Fruit fly (Drosophila melanogaster) whole organism, embryonic: ENCODE data around the gene LanB1.

Experiments
- Aef1 ChIP-seq: fragments of 200-800 bp; sonication (Bioruptor generic); IDR thresholded peaks from 3 replicates; pipeline ENCODE4 v1.3.6; 2022; ENCODE audit warnings: missing biosample characterization, missing genetic modification characterization
- Awh ChIP-seq: fragments of 200-800 bp; sonication (Bioruptor generic); IDR thresholded peaks from 2 replicates; pipeline ENCODE4, ENCODE4 v1.3.6; 2022; ENCODE audit warnings: missing biosample characterization, missing genetic modification characterization
- CG10274 ChIP-seq: fragments of 200-800 bp; sonication (Bioruptor generic); optimal IDR thresholded peaks from 3 replicates; lab custom pipeline; 2017; ENCODE audit warnings: missing biosample characterization, mild to moderate bottlenecking, missing genetic modification characterization
- CG11398 ChIP-seq: fragments of 200-800 bp; sonication (Bioruptor generic); optimal IDR thresholded peaks from 2 replicates; lab custom pipeline; 2016; ENCODE audit warnings: missing biosample characterization, missing genetic modification characterization
- CG1233 ChIP-seq: fragments of 200-800 bp; sonication (Bioruptor generic); optimal IDR thresholded peaks from 4 replicates; lab custom pipeline; 2018; ENCODE audit warnings: missing biosample characterization, mild to moderate bottlenecking, missing genetic modification characterization
- CG13287 ChIP-seq: fragments of 200-800 bp; sonication (Bioruptor generic); IDR thresholded peaks from 2 replicates; pipeline ENCODE4 v1.3.6; 2022; ENCODE audit warnings: missing biosample characterization, missing genetic modification characterization; ENCODE audit not compliant: partially characterized antibody
- CG14710 ChIP-seq: fragments of 200-800 bp; sonication (Bioruptor generic); optimal IDR thresholded peaks from 3 replicates; lab custom pipeline; 2019; ENCODE audit warnings: missing biosample characterization, mild to moderate bottlenecking, missing genetic modification characterization, moderate library complexity
- CG32772 ChIP-seq: fragments of 200-800 bp; sonication (Bioruptor generic); IDR thresholded peaks from 2 replicates; pipeline ENCODE4 v1.3.6; 2022; ENCODE audit warnings: missing biosample characterization, missing genetic modification characterization
- CG34224 ChIP-seq: fragments of 200-800 bp; sonication (Bioruptor generic); IDR thresholded peaks from 3 replicates; pipeline ENCODE4 v1.3.6; 2022; ENCODE audit warnings: missing biosample characterization, missing genetic modification characterization; ENCODE audit not compliant: partially characterized antibody
- CG4404 ChIP-seq: fragments of 200-800 bp; sonication (Bioruptor generic); IDR thresholded peaks from 2 replicates; pipeline ENCODE4 v1.3.6; 2022; ENCODE audit warnings: missing biosample characterization, missing genetic modification characterization
- CG4854 ChIP-seq: fragments of 200-800 bp; sonication (Bioruptor generic); optimal IDR thresholded peaks from 2 replicates; lab custom pipeline; 2016; ENCODE audit warnings: missing biosample characterization, missing genetic modification characterization, inconsistent platforms
- CG6175 ChIP-seq: fragments of 200-800 bp; sonication (Bioruptor generic); IDR thresholded peaks from 3 replicates; pipeline ENCODE4 v1.3.6; 2022; ENCODE audit warnings: missing biosample characterization, missing genetic modification characterization
- CG6272 ChIP-seq: fragments of 200-800 bp; sonication (Bioruptor generic); IDR thresholded peaks from 2 replicates; pipeline ENCODE4 v1.3.6; 2022; ENCODE audit warnings: missing biosample characterization, missing genetic modification characterization
- CG6813 ChIP-seq: fragments of 200-800 bp; sonication (Bioruptor generic); optimal IDR thresholded peaks from 2 replicates; lab custom pipeline; 2017; ENCODE audit warnings: missing biosample characterization, missing genetic modification characterization, mild to moderate bottlenecking, moderate library complexity, missing genetic modification reagents
- CG7271 ChIP-seq: fragments of 200-800 bp; sonication (Bioruptor generic); optimal IDR thresholded peaks from 2 replicates; lab custom pipeline; 2018; ENCODE audit warnings: missing biosample characterization, mild to moderate bottlenecking, missing genetic modification characterization, moderate library complexity
- CG7786 ChIP-seq: fragments of 200-800 bp; sonication (Bioruptor generic); optimal IDR thresholded peaks from 2 replicates; lab custom pipeline; 2016; ENCODE audit warnings: missing biosample characterization, missing genetic modification characterization
- CG8089 ChIP-seq: fragments of 200-800 bp; sonication (Bioruptor generic); optimal IDR thresholded peaks from 3 replicates; lab custom pipeline; 2016; ENCODE audit warnings: missing biosample characterization, missing genetic modification characterization
- CG8281 ChIP-seq: fragments of 200-800 bp; sonication (Bioruptor generic); optimal IDR thresholded peaks from 2 replicates; lab custom pipeline; 2018; ENCODE audit warnings: missing biosample characterization, mild to moderate bottlenecking, missing genetic modification characterization, moderate library complexity
- Camta ChIP-seq: fragments of 200-800 bp; sonication (Bioruptor generic); optimal IDR thresholded peaks from 2 replicates; lab custom pipeline; 2016; ENCODE audit warnings: missing biosample characterization, missing genetic modification characterization
- CrebB ChIP-seq: fragments of 200-800 bp; sonication (Bioruptor generic); optimal IDR thresholded peaks from 3 replicates; lab custom pipeline; 2018; ENCODE audit warnings: missing biosample characterization, mild to moderate bottlenecking, missing genetic modification characterization
- D19B ChIP-seq: fragments of 200-800 bp; sonication (Bioruptor generic); optimal IDR thresholded peaks from 2 replicates; lab custom pipeline; 2017; ENCODE audit warnings: missing biosample characterization, mild to moderate bottlenecking, missing genetic modification characterization
- Dek ChIP-seq: fragments of 200-800 bp; sonication (Bioruptor generic); optimal IDR thresholded peaks from 3 replicates; lab custom pipeline; 2019; ENCODE audit warnings: missing biosample characterization, mild to moderate bottlenecking, missing genetic modification characterization, moderate library complexity
- Doc3 ChIP-seq: fragments of 200-800 bp; sonication (Bioruptor generic); IDR thresholded peaks from 3 replicates; pipeline ENCODE4 v1.3.6; 2022; ENCODE audit warnings: missing biosample characterization, missing genetic modification characterization; ENCODE audit not compliant: partially characterized antibody
- E2f2 ChIP-seq: fragments of 200-800 bp; sonication (Bioruptor generic); IDR thresholded peaks from 2 replicates; pipeline ENCODE4 v1.3.6; 2022; ENCODE audit warnings: missing biosample characterization, missing genetic modification characterization
- HLH4C ChIP-seq: fragments of 200-800 bp; sonication (Bioruptor generic); IDR thresholded peaks from 3 replicates; pipeline ENCODE4 v1.3.6; 2022; ENCODE audit warnings: missing biosample characterization, missing genetic modification characterization; ENCODE audit not compliant: partially characterized antibody
- TFAM ChIP-seq: fragments of 200-800 bp; sonication (Bioruptor generic); optimal IDR thresholded peaks from 2 replicates; lab custom pipeline; 2017; ENCODE audit warnings: missing biosample characterization, missing genetic modification characterization, inconsistent platforms
- Xrp1 ChIP-seq: fragments of 200-800 bp; sonication (Bioruptor generic); IDR thresholded peaks from 2 replicates; pipeline ENCODE4 v1.3.6; 2022; ENCODE audit warnings: missing biosample characterization, missing genetic modification characterization
- YL-1 ChIP-seq: fragments of 200-800 bp; sonication (Bioruptor generic); optimal IDR thresholded peaks from 3 replicates; lab custom pipeline; 2017; ENCODE audit warnings: missing biosample characterization, mild to moderate bottlenecking, missing genetic modification characterization
- aop ChIP-seq: fragments of 200-800 bp; sonication (Bioruptor generic); IDR thresholded peaks from 2 replicates; pipeline ENCODE4 v1.3.6; 2022; ENCODE audit warnings: missing biosample characterization, missing genetic modification characterization
- ase ChIP-seq: fragments of 200-800 bp; sonication (Bioruptor generic); IDR thresholded peaks from 3 replicates; pipeline ENCODE4 v1.3.6; 2022; ENCODE audit warnings: missing biosample characterization, missing genetic modification characterization
- ash1 ChIP-seq: fragments of 200-800 bp; sonication (Bioruptor generic); optimal IDR thresholded peaks from 2 replicates; lab custom pipeline; 2018; ENCODE audit warnings: missing biosample characterization, mild to moderate bottlenecking, missing genetic modification characterization
- bab2 ChIP-seq: fragments of 200-800 bp; sonication (Bioruptor generic); optimal IDR thresholded peaks from 2 replicates; lab custom pipeline; 2016; ENCODE audit warnings: missing biosample characterization, missing genetic modification characterization
- br ChIP-seq: fragments of >200 bp; optimal IDR thresholded peaks from 2 replicates; lab custom pipeline; 2017
- cato ChIP-seq: fragments of 200-800 bp; sonication (Bioruptor generic); optimal IDR thresholded peaks from 2 replicates; lab custom pipeline; 2016; ENCODE audit warnings: missing biosample characterization, missing genetic modification characterization, borderline replicate concordance
- da ChIP-seq: fragments of 200-800 bp; sonication (Bioruptor generic); optimal IDR thresholded peaks from 2 replicates; lab custom pipeline; 2016; ENCODE audit warnings: missing biosample characterization, missing genetic modification characterization
- dmrt11E ChIP-seq: fragments of 200-800 bp; sonication (Bioruptor generic); optimal IDR thresholded peaks from 3 replicates; lab custom pipeline; 2018; ENCODE audit warnings: missing biosample characterization, mild to moderate bottlenecking, missing genetic modification characterization, moderate library complexity
- esg ChIP-seq: fragments of 200-800 bp; sonication (Bioruptor generic); conservative IDR thresholded peaks from 2 replicates; pipeline ENCODE4 v1.3.6; 2022; ENCODE audit warnings: missing biosample characterization, missing genetic modification characterization
- gcm ChIP-seq: fragments of 200-800 bp; sonication (Bioruptor generic); optimal IDR thresholded peaks from 2 replicates; lab custom pipeline; 2019; ENCODE audit warnings: missing biosample characterization, mild to moderate bottlenecking, missing genetic modification characterization, moderate library complexity
- gcm2 ChIP-seq: fragments of 200-800 bp; sonication (Bioruptor generic); optimal IDR thresholded peaks from 2 replicates; lab custom pipeline; 2016; ENCODE audit warnings: missing biosample characterization, missing genetic modification characterization
- hth ChIP-seq: fragments of >200 bp; optimal IDR thresholded peaks from 2 replicates; lab custom pipeline; 2017; ENCODE audit warnings: inconsistent platforms
- klu ChIP-seq: fragments of 200-800 bp; sonication (Bioruptor generic); IDR thresholded peaks from 2 replicates; pipeline ENCODE4 v1.3.6; 2022; ENCODE audit warnings: missing biosample characterization, missing genetic modification characterization
- nmo ChIP-seq: fragments of 200-800 bp; sonication (Bioruptor generic); optimal IDR thresholded peaks from 2 replicates; lab custom pipeline; 2018; ENCODE audit warnings: missing biosample characterization, mild to moderate bottlenecking, missing genetic modification characterization, moderate library complexity
- otp ChIP-seq: fragments of 200-800 bp; sonication (Bioruptor generic); IDR thresholded peaks from 3 replicates; pipeline ENCODE4, ENCODE4 v1.3.6; 2022; ENCODE audit warnings: missing biosample characterization, missing genetic modification characterization
- pb ChIP-seq: fragments of 200-800 bp; sonication (Bioruptor generic); optimal IDR thresholded peaks from 3 replicates; lab custom pipeline; 2016; ENCODE audit warnings: missing biosample characterization, missing genetic modification characterization
- repo ChIP-seq: fragments of 200-800 bp; sonication (Bioruptor generic); optimal IDR thresholded peaks from 2 replicates; lab custom pipeline; 2016; ENCODE audit warnings: missing biosample characterization, missing genetic modification characterization
- schlank ChIP-seq: fragments of 200-800 bp; sonication (Bioruptor generic); optimal IDR thresholded peaks from 2 replicates; lab custom pipeline; 2018; ENCODE audit warnings: missing biosample characterization, mild to moderate bottlenecking, missing genetic modification characterization
- sim ChIP-seq: fragments of 200-800 bp; sonication (Bioruptor generic); IDR thresholded peaks from 2 replicates; pipeline ENCODE4 v1.3.6; 2022; ENCODE audit warnings: missing biosample characterization, missing genetic modification characterization
- sima ChIP-seq: fragments of 200-800 bp; sonication (Bioruptor generic); optimal IDR thresholded peaks from 2 replicates; lab custom pipeline; 2016; ENCODE audit warnings: missing biosample characterization, missing genetic modification characterization
- slp2 ChIP-seq: fragments of 200-800 bp; sonication (Bioruptor generic); optimal IDR thresholded peaks from 2 replicates; lab custom pipeline; 2016; ENCODE audit warnings: missing biosample characterization, missing genetic modification characterization
- sqz ChIP-seq: fragments of 200-800 bp; sonication (Bioruptor generic); optimal IDR thresholded peaks from 3 replicates; lab custom pipeline; 2018; ENCODE audit warnings: missing biosample characterization, mild to moderate bottlenecking, missing genetic modification characterization
- zfh2 ChIP-seq: fragments of 200-800 bp; sonication (Bioruptor generic); optimal IDR thresholded peaks from 2 replicates; lab custom pipeline; 2016; ENCODE audit warnings: missing biosample characterization, missing genetic modification characterization

LanB1 gene

DNA sequence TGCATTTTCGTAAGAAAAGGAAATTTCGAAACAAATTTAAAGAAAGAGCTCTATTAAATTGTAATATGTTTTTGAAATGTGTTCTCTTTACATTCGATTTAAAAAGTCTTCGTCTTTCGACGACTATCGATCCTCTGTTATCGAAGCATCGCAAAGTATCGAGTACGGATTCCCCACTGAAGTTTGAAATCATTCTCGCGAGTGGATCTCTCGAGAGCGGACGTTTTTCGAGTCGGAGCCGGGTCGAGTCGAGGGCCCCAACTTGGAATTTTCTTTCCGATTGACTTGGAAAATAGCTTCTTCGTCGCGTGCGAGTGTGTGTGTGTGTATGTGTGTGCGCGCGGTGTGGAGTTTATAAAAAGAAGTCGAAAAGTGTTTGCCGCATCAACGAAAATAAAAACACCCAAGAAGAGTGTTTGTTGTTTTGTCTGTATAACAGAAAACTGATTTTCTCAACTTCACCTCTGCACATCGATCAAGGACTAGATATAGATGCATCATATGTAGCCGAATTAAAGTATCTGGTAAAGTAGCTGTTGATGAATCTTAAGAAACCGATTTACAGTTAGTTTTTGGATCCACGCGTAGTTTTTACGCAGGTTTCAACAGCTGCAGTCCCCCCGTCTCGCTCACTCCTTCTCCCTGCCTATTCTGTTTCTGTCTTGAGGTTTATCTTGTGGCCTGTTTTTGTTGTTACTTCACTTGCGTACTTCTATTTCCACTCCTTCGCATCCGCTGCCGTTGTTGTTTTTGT is at the start of gene LanB1 (continued):
- TF ChIP-seq CG1233 (GFP tag; lab: Kevin White, UChicago) = no peak
- no peak for TF ChIP-seq ase (GFP tag; lab: Robert Waterston, UW)
- TF ChIP-seq CG8281 (tag; lab: Kevin White, UChicago) = no peak
- TF ChIP-seq pb (GFP tag; lab: Kevin White, UChicago) = no peak
- no peak for TF ChIP-seq CG4854 (GFP tag; lab: Kevin White, UChicago)
- no peak for TF ChIP-seq TFAM (GFP tag; lab: Kevin White, UChicago)
- TF ChIP-seq Doc3 (GFP tag; lab: Robert Waterston, UW) = peak; percentile 39; the same call in 1 of the 3 replicates
- no peak for TF ChIP-seq bab2 (GFP tag; lab: Kevin White, UChicago)
- no peak for TF ChIP-seq sima (GFP tag; lab: Kevin White, UChicago)
- peak; percentile 44 for TF ChIP-seq CG13287 (GFP tag; lab: Robert Waterston, UW)
- TF ChIP-seq Aef1 (GFP tag; lab: Robert Waterston, UW) = no peak
- TF ChIP-seq sim (GFP tag; lab: Robert Waterston, UW) = no peak
- no peak for TF ChIP-seq schlank (tag; lab: Kevin White, UChicago)
- peak; percentile 27 for TF ChIP-seq CrebB
- no peak for TF ChIP-seq slp2
- TF ChIP-seq klu (GFP tag; lab: Robert Waterston, UW) = no peak
- TF ChIP-seq CG14710 (tag; lab: Kevin White, UChicago) = no peak
- TF ChIP-seq sqz (GFP tag; lab: Kevin White, UChicago) = peak; percentile 26
- no peak for TF ChIP-seq CG10274 (GFP tag; lab: Kevin White, UChicago)
- no peak for TF ChIP-seq CG32772 (GFP tag; lab: Robert Waterston, UW)
- TF ChIP-seq Xrp1 (GFP tag; lab: Robert Waterston, UW) = no peak
- TF ChIP-seq da (GFP tag; lab: Kevin White, UChicago) = peak; percentile 13
- TF ChIP-seq gcm (GFP tag; lab: Kevin White, UChicago) = no peak
- no peak for TF ChIP-seq CG4404
- TF ChIP-seq E2f2 = peak; percentile 54
- TF ChIP-seq otp (GFP tag; lab: Robert Waterston, UW) = no peak
- no peak for TF ChIP-seq hth (lab: Kevin White, UChicago)
- no peak for TF ChIP-seq dmrt11E
- peak; percentile 36; the same call in 1 of the 2 replicates for TF ChIP-seq Awh
- no peak for TF ChIP-seq cato (GFP tag; lab: Kevin White, UChicago)
- no peak for TF ChIP-seq CG8089
- no peak for TF ChIP-seq CG6272 (GFP tag; lab: Robert Waterston, UW)
- TF ChIP-seq CG7271 (tag; lab: Kevin White, UChicago) = no peak
- TF ChIP-seq CG6175 (GFP tag; lab: Robert Waterston, UW) = no peak
- TF ChIP-seq gcm2 (GFP tag; lab: Kevin White, UChicago) = no peak
- TF ChIP-seq ash1 (GFP tag; lab: Kevin White, UChicago) = no peak
- peak; percentile 47 for TF ChIP-seq CG34224 (GFP tag; lab: Robert Waterston, UW)
- no peak for TF ChIP-seq Camta (GFP tag; lab: Kevin White, UChicago)
- TF ChIP-seq CG11398 (GFP tag; lab: Kevin White, UChicago) = no peak
- TF ChIP-seq CG7786 (GFP tag; lab: Kevin White, UChicago) = no peak
- TF ChIP-seq esg (GFP tag; lab: Robert Waterston, UW) = no peak
- TF ChIP-seq repo (GFP tag; lab: Kevin White, UChicago) = no peak
- no peak for TF ChIP-seq D19B (GFP tag; lab: Kevin White, UChicago)
- TF ChIP-seq aop (GFP tag; lab: Robert Waterston, UW) = no peak
- no peak for TF ChIP-seq br (lab: Kevin White, UChicago)
- peak; percentile 61; the same call in 1 of the 3 replicates for TF ChIP-seq HLH4C (GFP tag; lab: Robert Waterston, UW)
- no peak for TF ChIP-seq zfh2 (GFP tag; lab: Kevin White, UChicago)
- TF ChIP-seq Dek (tag; lab: Kevin White, UChicago) = no peak
- TF ChIP-seq YL-1 (GFP tag; lab: Kevin White, UChicago) = peak; percentile 7
- no peak for TF ChIP-seq nmo
- TF ChIP-seq CG6813 (GFP tag; lab: Kevin White, UChicago) = no peak
